Fruit fly (Drosophila melanogaster): ENCODE results near the gene CG8206.

Gene CG8206

DNA sequence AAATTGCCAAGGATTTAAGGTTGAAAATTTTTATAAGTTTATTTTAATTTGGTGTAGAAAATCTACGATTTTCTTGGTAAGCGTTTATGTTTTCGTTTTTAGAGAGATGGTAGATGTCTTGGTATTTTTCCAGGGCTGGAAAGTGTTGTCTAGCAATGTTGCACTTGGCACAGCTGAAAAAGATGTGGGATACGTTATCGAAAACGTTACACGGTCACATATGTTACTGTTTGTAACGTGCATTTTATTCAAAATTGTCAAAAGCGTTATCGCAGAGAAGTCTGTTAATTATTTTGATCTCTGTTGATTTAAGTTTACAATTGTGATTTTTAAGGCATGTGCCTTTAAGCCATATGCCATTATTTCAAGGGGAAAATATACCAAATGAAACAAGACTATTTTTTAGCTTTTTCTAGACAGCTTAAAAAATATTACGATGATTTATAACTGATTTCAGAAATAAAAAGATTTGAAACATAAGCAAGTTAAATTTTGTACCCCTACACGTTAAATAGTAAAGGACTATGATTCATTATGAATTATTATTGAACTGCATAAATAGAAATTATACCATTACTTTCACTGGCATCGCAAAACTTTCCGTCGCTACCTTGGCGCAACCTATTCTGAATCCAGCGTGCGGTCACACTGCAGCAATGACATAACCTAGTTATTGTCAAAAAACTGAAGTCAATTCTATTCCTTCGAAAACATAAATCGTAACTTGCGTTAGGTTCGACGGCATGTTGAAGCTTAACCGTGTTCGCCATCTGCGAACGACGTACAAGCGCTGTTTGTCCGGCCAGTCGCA, 46.6 kb downstream of the CG8206 start, which contains the start of the genes Paf-AHalpha and mRpS30:
TSS of gene Paf-AHalpha (minus strand) at position 155 of the 811 bp plus-strand sequence.
TSS of gene mRpS30 (plus strand) at position 619 of the 811 bp plus-strand sequence.
- no peak for TF ChIP-seq noc (tag; optimal IDR thresholded peaks at IDR 0.05)

DNA sequence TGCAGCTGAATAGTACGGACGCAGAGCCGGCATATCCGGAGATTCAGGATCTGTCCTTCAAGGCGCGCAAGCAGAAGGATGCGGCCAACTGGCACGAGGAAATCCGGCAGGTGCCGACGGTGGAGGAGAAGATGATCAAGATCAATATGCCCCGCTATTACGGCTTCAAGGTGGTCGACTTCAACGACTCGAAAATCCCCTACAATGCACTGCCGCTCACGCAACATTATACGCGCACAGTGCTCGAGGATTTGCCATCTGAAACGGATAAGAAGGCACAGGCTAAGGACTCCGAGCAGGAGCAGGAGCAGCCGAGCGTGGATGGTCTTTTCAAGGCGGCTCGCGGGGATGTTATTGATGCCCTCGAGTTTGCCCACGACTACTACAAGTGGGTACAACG, 47.2 kb downstream of the CG8206 start:
- no peak for TF ChIP-seq noc (tag; optimal IDR thresholded peaks at IDR 0.05)

DNA sequence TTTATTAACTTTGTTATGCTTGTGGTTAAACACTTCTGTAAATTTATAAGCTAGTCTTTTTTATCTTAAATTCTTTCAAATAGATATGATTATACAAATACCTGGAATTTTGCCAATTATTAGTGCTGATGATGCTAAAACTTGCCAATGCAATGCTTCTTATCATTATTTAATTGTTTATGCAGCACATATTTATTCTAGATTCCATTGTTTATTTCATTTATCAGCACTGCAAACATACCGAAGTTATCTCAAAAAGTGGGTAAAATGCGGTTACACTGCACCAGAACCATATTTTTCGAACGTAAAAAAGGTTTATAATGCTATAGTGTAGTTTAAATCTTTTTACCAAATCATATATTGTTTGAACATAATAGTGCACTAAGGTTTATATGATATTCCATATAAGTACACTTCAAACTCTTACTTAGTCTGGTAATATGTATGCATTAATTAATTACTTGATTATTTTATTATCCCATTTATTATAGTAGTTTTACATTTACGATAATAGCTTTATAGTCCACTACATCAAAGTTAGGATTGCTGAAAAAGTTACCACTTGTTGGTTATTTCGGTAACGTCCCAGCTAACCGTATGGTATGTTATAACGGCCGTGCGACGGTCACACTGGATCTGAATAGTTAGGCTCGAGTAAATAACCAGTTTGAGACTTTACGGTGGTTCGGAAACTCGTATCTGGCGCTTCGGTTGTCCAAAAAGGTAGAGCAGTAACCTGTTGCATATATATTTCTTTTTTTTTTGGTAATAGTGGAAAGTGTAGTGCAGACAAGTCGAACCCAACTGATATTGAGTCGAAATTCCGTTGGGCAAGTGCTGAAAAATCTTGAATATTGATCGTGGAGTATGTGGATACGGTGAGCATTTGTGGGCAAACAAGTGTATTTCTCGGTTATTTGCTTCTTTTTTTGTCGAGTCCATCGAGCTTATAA, 49.5 kb downstream of the CG8206 start, which contains the start of gene Rhp:
TSS of gene Rhp (plus strand) at position 663 of the 953 bp plus-strand sequence.
- TF ChIP-seq noc (tag; optimal IDR thresholded peaks at IDR 0.05), result no peak

Measured in whole organism, larva.